Fruit fly (Drosophila melanogaster) whole organism, embryonic: Measurements from ENCODE around the gene TwdlF.
A peak's percentile ranks its signal among the peaks of the same experiment; 100 is the strongest.
"Not testable (repeated sequence)": the region's sequence is repeated elsewhere in the genome, so short reads cannot be mapped to it uniquely, and the experiment has no call there.

Experiments used
- BEAF-32 ChIP-seq: fragments of 200-800 bp; sonication (Bioruptor generic); optimal IDR thresholded peaks from 3 replicates; lab custom pipeline; 2017; ENCODE audit warnings: missing biosample characterization, missing genetic modification characterization, mild to moderate bottlenecking, moderate library complexity, missing genetic modification reagents
- Bgb ChIP-seq: fragments of 200-800 bp; sonication (Bioruptor generic); IDR thresholded peaks from 2 replicates; pipeline ENCODE4 v1.3.6; 2022; ENCODE audit warnings: missing biosample characterization, missing genetic modification characterization; ENCODE audit not compliant: partially characterized antibody
- CG10147 ChIP-seq: fragments of 200-800 bp; sonication (Bioruptor generic); optimal IDR thresholded peaks from 2 replicates; lab custom pipeline; 2019; ENCODE audit warnings: missing biosample characterization, mild to moderate bottlenecking, missing genetic modification characterization, moderate library complexity
- CG10366 ChIP-seq: fragments of 200-800 bp; sonication (Bioruptor generic); IDR thresholded peaks from 2 replicates; pipeline ENCODE4 v1.3.6; 2022; ENCODE audit warnings: missing biosample characterization, missing genetic modification characterization
- CG10959 ChIP-seq: fragments of 200-800 bp; sonication (Bioruptor generic); IDR thresholded peaks from 2 replicates; pipeline ENCODE4 v1.3.6; 2022; ENCODE audit warnings: missing biosample characterization, missing genetic modification characterization
- CG11695 ChIP-seq: fragments of 200-800 bp; sonication (Bioruptor generic); IDR thresholded peaks from 3 replicates; pipeline ENCODE4 v1.3.6; 2022; ENCODE audit warnings: missing biosample characterization, missing genetic modification characterization
- CG12299 ChIP-seq: fragments of 200-800 bp; sonication (Bioruptor generic); optimal IDR thresholded peaks from 2 replicates; lab custom pipeline; 2018; ENCODE audit warnings: missing biosample characterization, mild to moderate bottlenecking, missing genetic modification characterization
- CG13624 ChIP-seq: fragments of 200-800 bp; sonication (Bioruptor generic); optimal IDR thresholded peaks from 2 replicates; lab custom pipeline; 2016; ENCODE audit warnings: missing biosample characterization, missing genetic modification characterization
- CG17359 ChIP-seq: fragments of 200-800 bp; sonication (Bioruptor generic); optimal IDR thresholded peaks from 3 replicates; lab custom pipeline; 2018; ENCODE audit warnings: missing biosample characterization, mild to moderate bottlenecking, missing genetic modification characterization, moderate library complexity
- CG17829 ChIP-seq: fragments of 200-800 bp; optimal IDR thresholded peaks from 2 replicates; lab custom pipeline; 2019; ENCODE audit warnings: missing biosample characterization, mild to moderate bottlenecking, missing genetic modification characterization, moderate library complexity
- CG18011 ChIP-seq: fragments of 200-800 bp; sonication (Bioruptor generic); optimal IDR thresholded peaks from 2 replicates; lab custom pipeline; 2017; ENCODE audit warnings: missing biosample characterization, missing genetic modification characterization, mild to moderate bottlenecking, moderate library complexity, missing genotype
- CG3281 ChIP-seq: fragments of 200-800 bp; sonication (Bioruptor generic); optimal IDR thresholded peaks from 3 replicates; lab custom pipeline; 2017; ENCODE audit warnings: missing biosample characterization, mild to moderate bottlenecking, missing genetic modification characterization
- CG33557 ChIP-seq: fragments of 200-800 bp; sonication (Bioruptor generic); optimal IDR thresholded peaks from 2 replicates; lab custom pipeline; 2019; ENCODE audit warnings: missing biosample characterization, mild to moderate bottlenecking, missing genetic modification characterization, moderate library complexity
- CG34224 ChIP-seq: fragments of 200-800 bp; sonication (Bioruptor generic); IDR thresholded peaks from 3 replicates; pipeline ENCODE4 v1.3.6; 2022; ENCODE audit warnings: missing biosample characterization, missing genetic modification characterization; ENCODE audit not compliant: partially characterized antibody
- CG3847 ChIP-seq: fragments of 200-800 bp; sonication (Bioruptor generic); IDR thresholded peaks from 2 replicates; pipeline ENCODE4 v1.3.6; 2022; ENCODE audit warnings: missing biosample characterization, missing genetic modification characterization
- CG4282 ChIP-seq: fragments of 200-800 bp; sonication (Bioruptor generic); optimal IDR thresholded peaks from 2 replicates; lab custom pipeline; 2016; ENCODE audit warnings: missing biosample characterization, missing genetic modification characterization
- CG6683 ChIP-seq: fragments of 200-800 bp; sonication (Bioruptor generic); optimal IDR thresholded peaks from 2 replicates; lab custom pipeline; 2017; ENCODE audit warnings: missing biosample characterization, mild to moderate bottlenecking, missing genetic modification characterization, missing genetic modification reagents
- CG6791 ChIP-seq: fragments of 200-800 bp; sonication (Bioruptor generic); IDR thresholded peaks from 3 replicates; pipeline ENCODE4 v1.3.6; 2022; ENCODE audit warnings: missing biosample characterization, missing genetic modification characterization; ENCODE audit not compliant: partially characterized antibody
- CG8290 ChIP-seq, 3 experiments: fragments of 200-800 bp; sonication (Bioruptor generic); optimal IDR thresholded peaks; 2 replicates each; lab custom pipeline; 2016 to 2019; ENCODE audit warnings: missing biosample characterization in 3 of 3, missing genetic modification characterization in 3 of 3, mild to moderate bottlenecking in 2 of 3, moderate library complexity in 1 of 3
- CG9932 ChIP-seq: fragments of 200-800 bp; sonication (Bioruptor generic); IDR thresholded peaks from 2 replicates; pipeline ENCODE4 v1.3.6; 2022; ENCODE audit warnings: missing biosample characterization, missing genetic modification characterization
- E2f1 ChIP-seq: fragments of 200-800 bp; sonication (Bioruptor generic); IDR thresholded peaks from 2 replicates; pipeline ENCODE4 v1.3.6; 2022; ENCODE audit warnings: missing biosample characterization, missing genetic modification characterization
- Ets65A ChIP-seq: fragments of 200-800 bp; sonication (Bioruptor generic); peaks from one replicate; lab custom pipeline; 2016; ENCODE audit warnings: missing biosample characterization, missing genetic modification characterization
- Fer2 ChIP-seq: fragments of 200-800 bp; sonication (Bioruptor generic); optimal IDR thresholded peaks from 2 replicates; lab custom pipeline; 2018; ENCODE audit warnings: missing biosample characterization, mild to moderate bottlenecking, missing genetic modification characterization, moderate library complexity
- Jarid2 ChIP-seq: fragments of 200-800 bp; sonication (Bioruptor generic); optimal IDR thresholded peaks from 3 replicates; lab custom pipeline; 2017; ENCODE audit warnings: mild to moderate bottlenecking, missing biosample characterization, missing genetic modification reagents, missing genetic modification characterization
- Lhr ChIP-seq: fragments of 200-800 bp; sonication (Bioruptor generic); optimal IDR thresholded peaks from 3 replicates; lab custom pipeline; 2017; ENCODE audit warnings: mild to moderate bottlenecking, missing biosample characterization, missing genetic modification reagents, missing genetic modification characterization
- Nf-YC ChIP-seq: fragments of 200-800 bp; optimal IDR thresholded peaks from 3 replicates; lab custom pipeline; 2019; ENCODE audit warnings: missing biosample characterization, mild to moderate bottlenecking, missing genetic modification characterization, moderate library complexity
- Sry-δ ChIP-seq: fragments of 200-800 bp; sonication (Bioruptor generic); optimal IDR thresholded peaks from 2 replicates; lab custom pipeline; 2016; ENCODE audit warnings: missing biosample characterization, missing genetic modification characterization
- Usf ChIP-seq: fragments of 200-800 bp; sonication (Bioruptor generic); optimal IDR thresholded peaks from 2 replicates; lab custom pipeline; 2017; ENCODE audit warnings: missing genotype, missing biosample characterization, missing genetic modification characterization
- aop ChIP-seq: fragments of 200-800 bp; sonication (Bioruptor generic); IDR thresholded peaks from 2 replicates; pipeline ENCODE4 v1.3.6; 2022; ENCODE audit warnings: missing biosample characterization, missing genetic modification characterization
- az2 ChIP-seq: fragments of 200-800 bp; sonication (Bioruptor generic); optimal IDR thresholded peaks from 3 replicates; lab custom pipeline; 2016; ENCODE audit warnings: missing biosample characterization, missing genetic modification characterization
- chif ChIP-seq, 2 experiments: fragments of 200-800 bp; sonication (Bioruptor generic); optimal IDR thresholded peaks; 3 replicates each; lab custom pipeline; 2016; ENCODE audit warnings: missing biosample characterization in 2 of 2, missing genetic modification characterization in 2 of 2
- crp ChIP-seq, 2 experiments: fragments of 200-800 bp; sonication (Bioruptor generic); optimal IDR thresholded peaks; 2 replicates in 1 of 2; 3 replicates in 1 of 2; lab custom pipeline; 2017; ENCODE audit warnings: missing biosample characterization in 2 of 2, missing genetic modification characterization in 2 of 2, mild to moderate bottlenecking in 1 of 2, moderate library complexity in 1 of 2
- dati ChIP-seq: fragments of 200-800 bp; sonication (Bioruptor generic); IDR thresholded peaks from 2 replicates; pipeline ENCODE4 v1.3.6; 2022; ENCODE audit warnings: missing biosample characterization, missing genetic modification characterization
- dmrt99B ChIP-seq: fragments of 200-800 bp; sonication (Bioruptor generic); optimal IDR thresholded peaks from 2 replicates; lab custom pipeline; 2018; ENCODE audit warnings: missing biosample characterization, mild to moderate bottlenecking, missing genetic modification characterization, moderate library complexity
- eyg ChIP-seq: fragments of 200-800 bp; sonication (Bioruptor generic); optimal IDR thresholded peaks from 3 replicates; lab custom pipeline; 2016; ENCODE audit warnings: missing biosample characterization, missing genetic modification characterization
- gfzf ChIP-seq: fragments of 200-800 bp; sonication (Bioruptor generic); optimal IDR thresholded peaks from 2 replicates; lab custom pipeline; 2016; ENCODE audit warnings: missing biosample characterization, mild to moderate bottlenecking, missing genetic modification characterization, moderate library complexity
- hkb ChIP-seq, 2 experiments: fragments of 200-800 bp in 1 of 2; fragments of >200 bp in 1 of 2; sonication (Bioruptor generic) in 1 of 2; IDR thresholded peaks in 1 of 2; optimal IDR thresholded peaks in 1 of 2; 2 replicates each; pipeline versions ENCODE4 v1.3.6 to Lab custom; 2017 to 2022; ENCODE audit warnings: missing biosample characterization in 1 of 2, missing genetic modification characterization in 1 of 2
- lilli ChIP-seq: fragments of 200-800 bp; sonication (Bioruptor generic); optimal IDR thresholded peaks from 3 replicates; lab custom pipeline; 2016; ENCODE audit warnings: missing biosample characterization, missing genetic modification characterization
- mam ChIP-seq: fragments of 200-800 bp; sonication (Bioruptor generic); optimal IDR thresholded peaks from 3 replicates; lab custom pipeline; 2016; ENCODE audit warnings: missing biosample characterization, missing genetic modification characterization
- oc ChIP-seq: fragments of 200-800 bp; sonication (Bioruptor generic); optimal IDR thresholded peaks from 2 replicates; lab custom pipeline; 2018; ENCODE audit warnings: missing biosample characterization, mild to moderate bottlenecking, missing genetic modification characterization, moderate library complexity
- odd ChIP-seq: fragments of 200-800 bp; sonication (Bioruptor generic); optimal IDR thresholded peaks from 2 replicates; lab custom pipeline; 2017; ENCODE audit warnings: missing biosample characterization, mild to moderate bottlenecking, missing genetic modification characterization
- row ChIP-seq: fragments of 200-800 bp; sonication (Bioruptor generic); IDR thresholded peaks from 3 replicates; pipeline ENCODE4 v1.3.6; 2022; ENCODE audit warnings: missing biosample characterization, missing genetic modification characterization
- sens-2 ChIP-seq: fragments of 200-800 bp; sonication (Bioruptor generic); IDR thresholded peaks from 2 replicates; pipeline ENCODE4 v1.3.6; 2022; ENCODE audit warnings: missing biosample characterization, missing genetic modification characterization
- slbo ChIP-seq: fragments of 200-800 bp; sonication (Bioruptor generic); IDR thresholded peaks from 2 replicates; pipeline ENCODE4 v1.3.6; 2022; ENCODE audit warnings: missing biosample characterization, missing genetic modification characterization
- slp2 ChIP-seq: fragments of 200-800 bp; sonication (Bioruptor generic); optimal IDR thresholded peaks from 2 replicates; lab custom pipeline; 2016; ENCODE audit warnings: missing biosample characterization, missing genetic modification characterization
- stwl ChIP-seq: fragments of 200-800 bp; sonication (Bioruptor generic); optimal IDR thresholded peaks from 3 replicates; lab custom pipeline; 2018; ENCODE audit warnings: missing biosample characterization, mild to moderate bottlenecking, missing genetic modification characterization, moderate library complexity
- tll ChIP-seq, 2 experiments: fragments of 200-800 bp in 1 of 2; fragments of >200 bp in 1 of 2; sonication (Bioruptor generic) in 1 of 2; optimal IDR thresholded peaks; 2 replicates each; lab custom pipeline; 2017 to 2019; ENCODE audit warnings: missing biosample characterization in 2 of 2, missing genetic modification characterization in 2 of 2, mild to moderate bottlenecking in 1 of 2, moderate library complexity in 1 of 2

The TwdlF gene

DNA sequence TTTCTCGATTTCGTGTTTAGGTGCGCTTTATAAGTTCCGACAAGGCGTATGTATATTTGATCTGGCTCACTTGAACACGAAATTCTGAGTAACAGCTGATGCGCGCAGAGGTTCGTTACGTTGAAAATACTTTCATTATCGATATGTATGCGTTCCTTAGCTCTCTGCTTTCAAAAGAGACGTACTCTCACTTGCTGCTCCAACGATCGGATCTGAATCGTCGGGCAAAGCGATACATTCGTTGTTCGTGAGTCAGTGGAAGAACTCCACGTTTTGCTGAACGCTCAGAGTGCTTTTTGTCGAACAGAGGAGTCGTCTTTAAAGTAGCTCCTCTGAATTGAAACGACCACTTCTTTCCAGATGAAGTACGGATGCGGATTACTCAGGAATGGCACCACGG lies 49.8 kb upstream of the TwdlF start, which contains the start of gene beta-Man (continued):
- TF ChIP-seq CG4282 (GFP tag; lab: Kevin White, UChicago) (no peak), slp2 (no peak), gfzf (GFP tag; lab: Kevin White, UChicago) (peak; percentile 66), az2 (GFP tag; lab: Kevin White, UChicago) (no peak), CG6791 (GFP tag; lab: Robert Waterston, UW) (peak; percentile 61; the same call in 2 of the 3 replicates), oc (tag; lab: Kevin White, UChicago) (no peak), lilli (GFP tag; lab: Kevin White, UChicago) (no peak), Fer2 (tag; lab: Kevin White, UChicago) (no peak), row (GFP tag; lab: Robert Waterston, UW) (peak; percentile 39; the same call in 1 of the 3 replicates), sens-2 (GFP tag; lab: Robert Waterston, UW) (no peak), BEAF-32 (GFP tag; lab: Kevin White, UChicago) (peak; percentile 64), CG17829 (tag; lab: Kevin White, UChicago) (peak; percentile 11), chif (GFP tag; optimal IDR thresholded peaks at IDR 0.05; lab: Kevin White, UChicago) (no peak), E2f1 (GFP tag; lab: Robert Waterston, UW) (no peak), dmrt99B (no peak), CG3281 (GFP tag; lab: Kevin White, UChicago) (peak; percentile 4), CG8290 (GFP tag; optimal IDR thresholded peaks at IDR 0.05; lab: Kevin White, UChicago) (peak; percentile 33), CG8290 (tag; optimal IDR thresholded peaks at IDR 0.05; lab: Kevin White, UChicago) (peak in 1 of 2 experiments; percentile 60), crp (GFP tag; optimal IDR thresholded peaks at IDR 0.05; lab: Kevin White, UChicago) (peak; percentile 53 to 92), aop (GFP tag; lab: Robert Waterston, UW) (no peak), CG18011 (GFP tag; lab: Kevin White, UChicago) (peak; percentile 94), CG9932 (no peak), Bgb (peak; percentile 61; the same call in 1 of the 2 replicates), CG17359 (tag; lab: Kevin White, UChicago) (no peak), Jarid2 (GFP tag; lab: Kevin White, UChicago) (peak; percentile 60), CG12299 (tag; lab: Kevin White, UChicago) (no peak), Lhr (GFP tag; lab: Kevin White, UChicago) (peak; percentile 90), CG13624 (no peak), stwl (tag; lab: Kevin White, UChicago) (peak; percentile 76), hkb (optimal IDR thresholded peaks at IDR 0.05; lab: Kevin White, UChicago) (no peak), hkb (GFP tag; IDR thresholded peaks at IDR 0.05; lab: Robert Waterston, UW) (0 out of 2 replicates have a peak, but pooled peaks have one; percentile 21), Sry-δ (GFP tag; lab: Kevin White, UChicago) (peak; percentile 51)
- TF ChIP-seq, all 482 proteins: peak for 74

dm6 chr3R:4211483-4211882 lies 35.3 kb upstream of the TwdlF start, which contains the start of gene aux:
Gene aux (plus strand): TSS chr3R:4211783.
- not testable (repeated sequence) for TF ChIP-seq CG3847; CG10366 (GFP tag; lab: Robert Waterston, UW); gfzf (GFP tag; lab: Kevin White, UChicago)

DNA sequence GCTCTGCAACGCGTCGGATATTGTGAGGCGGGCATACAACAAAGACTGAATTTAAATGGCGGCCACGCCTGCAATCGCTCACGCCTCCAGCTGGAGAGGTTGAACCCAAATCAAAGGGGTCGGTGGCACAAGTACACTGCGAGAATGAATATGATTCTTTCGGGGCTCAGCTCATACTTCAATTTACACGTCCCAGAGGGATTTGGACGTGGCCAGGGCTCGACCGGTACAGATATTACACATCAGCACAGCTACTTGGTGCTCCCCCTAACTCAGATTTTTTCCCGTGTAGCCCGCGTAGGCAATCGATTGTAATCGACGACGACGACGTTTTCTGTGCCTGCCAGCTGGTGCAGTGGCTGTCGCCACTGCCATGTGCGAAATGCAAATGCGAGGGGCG lies 32.8 kb upstream of the TwdlF start:
- TF ChIP-seq slbo (GFP tag; lab: Robert Waterston, UW) (peak; percentile 88), Usf (no peak), Nf-YC (peak; percentile 27), CG33557 (GFP tag; lab: Kevin White, UChicago) (no peak), CG10959 (GFP tag; lab: Robert Waterston, UW) (peak; percentile 74), Ets65A (peak; percentile 98), CG6683 (GFP tag; lab: Kevin White, UChicago) (no peak), CG11695 (GFP tag; lab: Robert Waterston, UW) (peak; percentile 83; the same call in 2 of the 3 replicates), tll (GFP tag; optimal IDR thresholded peaks at IDR 0.05; lab: Kevin White, UChicago) (no peak), odd (GFP tag; lab: Kevin White, UChicago) (peak; percentile 51), dati (GFP tag; lab: Robert Waterston, UW) (peak; percentile 77), eyg (GFP tag; lab: Kevin White, UChicago) (peak; percentile 40), CG10147 (GFP tag; lab: Kevin White, UChicago) (no peak), CG34224 (GFP tag; lab: Robert Waterston, UW) (no peak), mam (GFP tag; lab: Kevin White, UChicago) (peak; percentile 66)
